Worm (Caenorhabditis elegans): ENCODE measurements around the gene acr-14.
A peak's percentile ranks its signal among the peaks of the same experiment; 100 is the strongest.

Gene acr-14

DNA sequence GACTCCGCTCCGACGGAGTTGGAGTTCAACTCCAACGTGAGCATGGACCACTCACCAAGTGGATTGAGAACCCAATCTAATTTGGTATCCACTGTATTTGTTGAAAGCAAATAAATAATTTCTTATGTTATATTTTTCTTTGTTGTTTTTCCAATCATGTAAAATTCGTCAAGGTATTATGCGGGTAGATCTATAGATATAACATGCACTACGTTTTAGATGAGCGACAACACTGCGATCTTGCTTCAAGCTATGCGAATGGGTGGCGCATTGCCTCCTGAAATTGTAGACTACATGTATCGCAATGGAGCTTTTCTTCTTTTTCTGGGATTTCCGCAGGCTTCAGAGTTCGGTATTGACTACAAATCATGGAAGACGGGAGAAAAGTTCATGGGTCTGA lies 32.5 kb downstream of the acr-14 start, which contains the start of gene F10B5.2 (continued):
- no peak for TF ChIP-seq mel-28 (tag; optimal IDR thresholded peaks at IDR 0.05; ENCODE audit: borderline replicate concordance)
- peak in 1 of 3 experiments; percentile 5 for TF ChIP-seq lin-35 (GFP tag; optimal IDR thresholded peaks at IDR 0.05)
- TF ChIP-seq hlh-12 (tag; optimal IDR thresholded peaks at IDR 0.05) = no peak
- TF ChIP-seq nhr-90 (tag; optimal IDR thresholded peaks at IDR 0.05) = no peak
- no peak for TF ChIP-seq F33H1.4 (GFP tag; IDR thresholded peaks at IDR 0.05)
- TF ChIP-seq F57A8.1 (GFP tag; optimal IDR thresholded peaks at IDR 0.05) = peak; percentile 7
- peak; percentile 38 for TF ChIP-seq tlf-1 (GFP tag; optimal IDR thresholded peaks at IDR 0.05)
- TF ChIP-seq madf-10 (tag; optimal IDR thresholded peaks at IDR 0.05) = no peak
- TF ChIP-seq tbp1 (GFP tag; optimal IDR thresholded peaks at IDR 0.05) = no peak
- TF ChIP-seq him-1 (tag; optimal IDR thresholded peaks at IDR 0.05) = peak; percentile 44
- TF ChIP-seq ama-1 (optimal IDR thresholded peaks at IDR 0.05) = no peak
- no peak for TF ChIP-seq ama-1 (GFP tag; optimal IDR thresholded peaks at IDR 0.05)
- no peak for TF ChIP-seq F23B12.7 (tag; optimal IDR thresholded peaks at IDR 0.05; ENCODE audit: insufficient read depth)
- TF ChIP-seq nhr-27 (tag; optimal IDR thresholded peaks at IDR 0.05) = no peak
- no peak for TF ChIP-seq Y67H2A.10 (GFP tag; conservative IDR thresholded peaks at IDR 0.05)
- TF ChIP-seq nhr-179 (tag; optimal IDR thresholded peaks at IDR 0.05) = no peak
- TF ChIP-seq athp-1 (tag; optimal IDR thresholded peaks at IDR 0.05) = peak; percentile 8
- TF ChIP-seq snpc-1.3 (tag; optimal IDR thresholded peaks at IDR 0.05; ENCODE audit: insufficient read depth) = peak; percentile 60
- no peak for TF ChIP-seq rec-8 (tag; optimal IDR thresholded peaks at IDR 0.05)
- TF ChIP-seq C06A6.2 (GFP tag; conservative IDR thresholded peaks at IDR 0.05) = no peak
- TF ChIP-seq ceh-58 (GFP tag; IDR thresholded peaks at IDR 0.05) = no peak
- TF ChIP-seq ztf-25 (GFP tag; IDR thresholded peaks at IDR 0.05) = 0 out of 2 replicates have a peak, but pooled peaks have one; percentile 29
- TF ChIP-seq ets-4 (GFP tag; optimal IDR thresholded peaks at IDR 0.05) = no peak
- no peak for TF ChIP-seq bed-1 (GFP tag; IDR thresholded peaks at IDR 0.05)
- peak; percentile 53 for TF ChIP-seq F49E8.2 (tag; optimal IDR thresholded peaks at IDR 0.05; ENCODE audit: insufficient read depth)
- no peak for TF ChIP-seq ceh-91 (GFP tag; IDR thresholded peaks at IDR 0.05)
- TF ChIP-seq F57C9.4 (tag; optimal IDR thresholded peaks at IDR 0.05) = no peak
- no peak for TF ChIP-seq let-607 (tag; optimal IDR thresholded peaks at IDR 0.05)
- TF ChIP-seq Y56A3A.18 (GFP tag; IDR thresholded peaks at IDR 0.05) = no peak
- TF ChIP-seq egl-44 (GFP tag; IDR thresholded peaks at IDR 0.05) = no peak
- peak; percentile 34 for TF ChIP-seq lsl-1 (GFP tag; optimal IDR thresholded peaks at IDR 0.05)
- no peak for TF ChIP-seq F37B4.10 (GFP tag; IDR thresholded peaks at IDR 0.05)
- no peak for TF ChIP-seq pbrm-1 (GFP tag; IDR thresholded peaks at IDR 0.05)
- no peak for TF ChIP-seq attf-3 (GFP tag; conservative IDR thresholded peaks at IDR 0.05)
- no peak for TF ChIP-seq ccch-3 (GFP tag; optimal IDR thresholded peaks at IDR 0.05)
- no peak for TF ChIP-seq mes-4 (tag; optimal IDR thresholded peaks at IDR 0.05)
- no peak for TF ChIP-seq zim-3 (tag; optimal IDR thresholded peaks at IDR 0.05)
- no peak for TF ChIP-seq ztf-6 (GFP tag; IDR thresholded peaks at IDR 0.05)
- TF ChIP-seq ceh-27 (GFP tag; optimal IDR thresholded peaks at IDR 0.05) = no peak
- no peak for TF ChIP-seq sptf-2 (GFP tag; optimal IDR thresholded peaks at IDR 0.05)
- TF ChIP-seq mxl-1 (tag; optimal IDR thresholded peaks at IDR 0.05) = no peak
- TF ChIP-seq aptf-2 (GFP tag; conservative IDR thresholded peaks at IDR 0.05) = no peak
- TF ChIP-seq B0019.2 (GFP tag; conservative IDR thresholded peaks at IDR 0.05) = no peak
- no peak for TF ChIP-seq aptf-3 (GFP tag; IDR thresholded peaks at IDR 0.05)
- TF ChIP-seq ztf-3 (GFP tag; optimal IDR thresholded peaks at IDR 0.05) = no peak
- TF ChIP-seq lir-1 (GFP tag; conservative IDR thresholded peaks at IDR 0.05) = no peak
- TF ChIP-seq lsy-27 (tag; optimal IDR thresholded peaks at IDR 0.05; ENCODE audit: borderline replicate concordance, insufficient read depth) = no peak
- no peak for TF ChIP-seq Y79H2A.3 (GFP tag; conservative IDR thresholded peaks at IDR 0.05)
- peak; percentile 58; the same call in 1 of the 2 replicates for TF ChIP-seq ekl-4 (GFP tag; IDR thresholded peaks at IDR 0.05)

All from whole organism, young adult.